Worm (Caenorhabditis elegans) whole organism, young adult: ENCODE results near the gene T22B2.1.

Experiments used
- lsl-1 ChIP-seq: fragments of 200-800 bp; sonication (Bioruptor generic); optimal IDR thresholded peaks from 2 replicates; lab custom pipeline; 2018; ENCODE audit warnings: mild to moderate bottlenecking, missing genetic modification characterization, moderate library complexity, missing compliant biosample characterization
- pha-4 ChIP-seq: fragments of 150-350 bp; sonication (generic microtip); optimal IDR thresholded peaks from 2 replicates; lab custom pipeline; 2014; ENCODE audit warnings: missing biosample characterization, missing genetic modification reagents, missing genetic modification characterization

DNA sequence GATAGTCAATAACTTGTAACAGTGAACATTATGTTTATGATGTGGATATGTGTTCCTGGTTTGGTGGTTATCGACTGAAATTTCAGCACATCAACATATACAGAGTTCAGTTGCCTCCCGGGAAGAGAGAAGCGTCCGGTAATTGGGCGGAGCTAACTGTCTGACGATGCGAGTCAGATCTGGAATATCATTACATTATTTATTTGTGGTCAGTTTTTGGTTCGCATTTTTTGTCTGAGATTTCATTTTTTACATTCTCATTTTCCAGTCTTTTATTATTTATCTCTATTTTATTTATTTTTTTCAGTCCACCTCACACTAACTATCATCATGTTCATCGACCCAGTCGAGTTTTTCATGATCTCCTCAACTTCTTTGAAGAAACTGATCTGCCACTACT is at the start of gene T22B2.1:
- TF ChIP-seq lsl-1 (GFP tag; lab: Kevin White, UChicago): no peak
- no peak for TF ChIP-seq pha-4 (tag; lab: Kevin White, UChicago)
